Worm (Caenorhabditis elegans) whole organism, L2 larva: ENCODE measurements around the gene Y41E3.8.

Experiments
- Y55F3AM.14 ChIP-seq: fragments of 200-800 bp; sonication (Bioruptor generic); optimal IDR thresholded peaks from 2 replicates; lab custom pipeline; 2018; ENCODE audit warnings: mild to moderate bottlenecking, missing genetic modification characterization, missing compliant biosample characterization
- egl-27 ChIP-seq: sonication (generic microtip); optimal IDR thresholded peaks from 3 replicates; lab custom pipeline; 2017; ENCODE audit warnings: missing biosample characterization, missing genetic modification reagents, missing genetic modification characterization
- nhr-237 ChIP-seq: fragments of 150-350 bp; optimal IDR thresholded peaks from 2 replicates; lab custom pipeline; 2014; ENCODE audit warnings: missing biosample characterization, missing genetic modification characterization

DNA sequence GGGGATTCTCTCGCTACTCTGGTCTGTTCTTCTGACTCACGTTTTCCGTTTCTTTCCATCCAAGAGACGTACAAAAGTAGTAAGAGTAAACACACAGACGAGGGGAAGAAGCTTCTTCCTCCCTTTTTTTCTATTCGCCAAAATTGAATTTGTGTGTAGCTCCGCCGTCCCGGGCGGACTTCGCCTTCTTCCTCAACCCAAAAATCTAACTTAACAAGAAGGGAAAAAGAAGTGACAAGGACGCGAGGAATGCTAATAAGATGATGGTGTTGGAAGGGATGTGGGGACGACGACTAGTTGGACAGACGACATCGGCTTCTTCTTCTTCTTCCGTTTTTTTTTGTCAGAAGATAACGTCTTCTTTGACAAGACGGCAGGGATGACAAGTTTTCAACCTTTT lies 11.8 kb downstream of the Y41E3.8 start:
- TF ChIP-seq egl-27 (tag; lab: Kevin White, UChicago) (peak; percentile 17), Y55F3AM.14 (GFP tag; lab: Kevin White, UChicago) (no peak), nhr-237 (tag; lab: Kevin White, UChicago) (no peak)
